Fruit fly (Drosophila melanogaster): ENCODE measurements around the gene SA1.
A peak's percentile ranks its signal among the peaks of the same experiment; 100 is the strongest.

Gene SA1

DNA sequence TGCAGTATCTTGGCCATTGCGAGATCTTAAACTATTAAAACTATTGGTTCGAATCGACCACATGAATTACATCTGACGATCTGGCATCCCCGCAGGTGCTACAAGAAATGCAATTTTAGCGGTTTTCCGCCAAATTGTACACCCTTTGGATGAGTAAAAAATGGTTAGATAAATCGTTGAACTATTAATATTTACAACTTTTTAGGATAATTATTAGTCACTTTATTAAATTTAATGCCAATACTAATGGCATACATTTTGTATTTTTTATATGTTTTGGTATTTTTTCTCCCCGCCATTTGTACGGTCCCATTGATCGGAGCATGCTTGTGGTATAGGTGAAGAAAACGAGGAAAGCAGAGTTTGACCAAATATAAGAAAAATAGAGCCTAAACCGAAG, 42.5 kb upstream of the SA1 start, which contains the start of the genes Polr1F and Rat1 (continued):
- no peak for TF ChIP-seq CG11695 (GFP tag; IDR thresholded peaks at IDR 0.05)
- no peak for TF ChIP-seq CG17612 (GFP tag; IDR thresholded peaks at IDR 0.05)
- 0 out of 3 replicates have a peak, but pooled peaks have one; percentile 18 for TF ChIP-seq CG34224 (GFP tag; IDR thresholded peaks at IDR 0.05; ENCODE audit: partially characterized antibody)
- peak; percentile 69 for TF ChIP-seq CG15514 (GFP tag; optimal IDR thresholded peaks at IDR 0.05)
- no peak for TF ChIP-seq Lpt (GFP tag; optimal IDR thresholded peaks at IDR 0.05)
- peak; percentile 39 for TF ChIP-seq CG8924 (tag; optimal IDR thresholded peaks at IDR 0.05)
- peak; percentile 13 for TF ChIP-seq CG13424 (tag; optimal IDR thresholded peaks at IDR 0.05)
- TF ChIP-seq CG4820 (GFP tag; optimal IDR thresholded peaks at IDR 0.05) = peak; percentile 4
- no peak for TF ChIP-seq Doc3 (GFP tag; IDR thresholded peaks at IDR 0.05; ENCODE audit: partially characterized antibody)
- TF ChIP-seq CG3995 (GFP tag; optimal IDR thresholded peaks at IDR 0.05) = no peak
- no peak for TF ChIP-seq nerfin-2 (GFP tag; IDR thresholded peaks at IDR 0.05; ENCODE audit: partially characterized antibody)
- no peak for TF ChIP-seq Hey (tag; optimal IDR thresholded peaks at IDR 0.05)
- no peak for TF ChIP-seq Elba2 (GFP tag; optimal IDR thresholded peaks at IDR 0.05)
- no peak for TF ChIP-seq tll (GFP tag; optimal IDR thresholded peaks at IDR 0.05)
- peak; percentile 7 for TF ChIP-seq run (tag; optimal IDR thresholded peaks at IDR 0.05)
- no peak for TF ChIP-seq gce (GFP tag; IDR thresholded peaks at IDR 0.05)
- TF ChIP-seq trem (tag; optimal IDR thresholded peaks at IDR 0.05) = peak; percentile 79
- TF ChIP-seq CG4617 (GFP tag; optimal IDR thresholded peaks at IDR 0.05; ENCODE audit: borderline replicate concordance) = peak; percentile 83
- no peak for TF ChIP-seq CG6765 (GFP tag; optimal IDR thresholded peaks at IDR 0.05)
- peak; percentile 28 for TF ChIP-seq CG17186 (GFP tag; optimal IDR thresholded peaks at IDR 0.05)
- peak; percentile 43 for TF ChIP-seq CG16863 (GFP tag; optimal IDR thresholded peaks at IDR 0.05)
- TF ChIP-seq sob (GFP tag; IDR thresholded peaks at IDR 0.05) = no peak
- no peak for TF ChIP-seq cato (GFP tag; optimal IDR thresholded peaks at IDR 0.05; ENCODE audit: borderline replicate concordance)
- TF ChIP-seq CG11093 (GFP tag; IDR thresholded peaks at IDR 0.05) = no peak
- peak; percentile 54; the same call in 1 of the 2 replicates for TF ChIP-seq CG13287 (GFP tag; IDR thresholded peaks at IDR 0.05; ENCODE audit: partially characterized antibody)
- peak; percentile 75 for TF ChIP-seq CG14710 (tag; optimal IDR thresholded peaks at IDR 0.05)
- no peak for TF ChIP-seq CG32767 (GFP tag; IDR thresholded peaks at IDR 0.05)
- TF ChIP-seq E2f1 (GFP tag; IDR thresholded peaks at IDR 0.05) = no peak
- peak; percentile 55 for TF ChIP-seq nerfin-1 (tag; optimal IDR thresholded peaks at IDR 0.05)
- TF ChIP-seq CG17568 (GFP tag; optimal IDR thresholded peaks at IDR 0.05) = no peak
- TF ChIP-seq eve (GFP tag; optimal IDR thresholded peaks at IDR 0.05) = no peak
- TF ChIP-seq schlank (tag; optimal IDR thresholded peaks at IDR 0.05) = no peak
- no peak for TF ChIP-seq ftz-f1 (GFP tag; optimal IDR thresholded peaks at IDR 0.05)
- TF ChIP-seq BtbVII (GFP tag; optimal IDR thresholded peaks at IDR 0.05) = no peak
- TF ChIP-seq CG14965 (GFP tag; optimal IDR thresholded peaks at IDR 0.05; ENCODE audit: borderline replicate concordance) = no peak
- TF ChIP-seq ERR (GFP tag; optimal IDR thresholded peaks at IDR 0.05) = no peak
- TF ChIP-seq ham (GFP tag; IDR thresholded peaks at IDR 0.05) = no peak
- TF ChIP-seq Trl (optimal IDR thresholded peaks at IDR 0.05) = no peak
- TF ChIP-seq Trl (GFP tag; optimal IDR thresholded peaks at IDR 0.05) = peak; percentile 30
- TF ChIP-seq slbo (GFP tag; IDR thresholded peaks at IDR 0.05) = peak; percentile 35; the same call in 1 of the 2 replicates
- TF ChIP-seq CG8478 (optimal IDR thresholded peaks at IDR 0.05) = no peak
- no peak for TF ChIP-seq gsb-n (tag; optimal IDR thresholded peaks at IDR 0.05)
- TF ChIP-seq ase (GFP tag; IDR thresholded peaks at IDR 0.05) = no peak
- TF ChIP-seq Mad (GFP tag; optimal IDR thresholded peaks at IDR 0.05) = peak; percentile 33
- TF ChIP-seq CG32772 (GFP tag; IDR thresholded peaks at IDR 0.05) = no peak
- TF ChIP-seq Pdp1 (GFP tag; optimal IDR thresholded peaks at IDR 0.05) = peak; percentile 5 to 45
- TF ChIP-seq jumu (GFP tag; optimal IDR thresholded peaks at IDR 0.05) = no peak
- peak; percentile 3 for TF ChIP-seq CG12299 (tag; optimal IDR thresholded peaks at IDR 0.05)
- TF ChIP-seq CG16815 (GFP tag; optimal IDR thresholded peaks at IDR 0.05) = no peak
- no peak for TF ChIP-seq Deaf1 (tag; optimal IDR thresholded peaks at IDR 0.05)
- TF ChIP-seq Fer3 (tag; optimal IDR thresholded peaks at IDR 0.05) = peak; percentile 14

Measured in whole organism, embryonic.